Fruit fly (Drosophila melanogaster) whole organism, embryonic: ENCODE measurements around the gene CG31381.

Source experiments
- Atf3 ChIP-seq: fragments of 200-800 bp; sonication (Bioruptor generic); optimal IDR thresholded peaks from 3 replicates; lab custom pipeline; 2016; ENCODE audit warnings: missing biosample characterization, missing genetic modification characterization
- Bgb ChIP-seq: fragments of 200-800 bp; sonication (Bioruptor generic); IDR thresholded peaks from 2 replicates; pipeline ENCODE4 v1.3.6; 2022; ENCODE audit warnings: missing biosample characterization, missing genetic modification characterization; ENCODE audit not compliant: partially characterized antibody
- Blimp-1 ChIP-seq: fragments of 200-800 bp; sonication (Bioruptor generic); optimal IDR thresholded peaks from 3 replicates; lab custom pipeline; 2018; ENCODE audit warnings: missing biosample characterization, missing genetic modification characterization, mild to moderate bottlenecking, moderate library complexity, missing genetic modification reagents
- CG1024 ChIP-seq: fragments of 200-800 bp; sonication (Bioruptor generic); IDR thresholded peaks from 2 replicates; pipeline ENCODE4 v1.3.6; 2022; ENCODE audit warnings: missing biosample characterization, missing genetic modification characterization
- CG11093 ChIP-seq: fragments of 200-800 bp; sonication (Bioruptor generic); IDR thresholded peaks from 3 replicates; pipeline ENCODE4 v1.3.6; 2022; ENCODE audit warnings: missing biosample characterization, missing genetic modification characterization
- CG12236 ChIP-seq: fragments of 200-800 bp; sonication (Bioruptor generic); optimal IDR thresholded peaks from 2 replicates; lab custom pipeline; 2016; ENCODE audit warnings: missing biosample characterization, missing genetic modification characterization
- CG13624 ChIP-seq: fragments of 200-800 bp; sonication (Bioruptor generic); optimal IDR thresholded peaks from 2 replicates; lab custom pipeline; 2016; ENCODE audit warnings: missing biosample characterization, missing genetic modification characterization
- CG14014 ChIP-seq: fragments of 200-800 bp; sonication (Bioruptor generic); IDR thresholded peaks from 2 replicates; pipeline ENCODE4 v1.3.6; 2022; ENCODE audit warnings: missing biosample characterization, missing genetic modification characterization
- CG15011 ChIP-seq: fragments of 200-800 bp; sonication (Bioruptor generic); optimal IDR thresholded peaks from 3 replicates; lab custom pipeline; 2018; ENCODE audit warnings: missing biosample characterization, mild to moderate bottlenecking, missing genetic modification characterization
- CG15514 ChIP-seq: fragments of 200-800 bp; sonication (Bioruptor generic); optimal IDR thresholded peaks from 3 replicates; lab custom pipeline; 2017; ENCODE audit warnings: missing biosample characterization, missing genetic modification characterization, mild to moderate bottlenecking, moderate library complexity, missing genetic modification reagents
- CG17829 ChIP-seq: fragments of 200-800 bp; optimal IDR thresholded peaks from 2 replicates; lab custom pipeline; 2019; ENCODE audit warnings: missing biosample characterization, mild to moderate bottlenecking, missing genetic modification characterization, moderate library complexity
- CG18262 ChIP-seq: fragments of 200-800 bp; optimal IDR thresholded peaks from 3 replicates; lab custom pipeline; 2019; ENCODE audit warnings: missing biosample characterization, mild to moderate bottlenecking, missing genetic modification characterization, moderate library complexity
- CG18476 ChIP-seq: fragments of 200-800 bp; sonication (Bioruptor generic); optimal IDR thresholded peaks from 2 replicates; lab custom pipeline; 2016; ENCODE audit warnings: missing biosample characterization, mild to moderate bottlenecking, missing genetic modification characterization
- CG32772 ChIP-seq: fragments of 200-800 bp; sonication (Bioruptor generic); IDR thresholded peaks from 2 replicates; pipeline ENCODE4 v1.3.6; 2022; ENCODE audit warnings: missing biosample characterization, missing genetic modification characterization
- CG6254 ChIP-seq: fragments of 200-800 bp; sonication (Bioruptor generic); optimal IDR thresholded peaks from 3 replicates; lab custom pipeline; 2017; ENCODE audit warnings: mild to moderate bottlenecking, missing biosample characterization, missing genetic modification reagents, missing genetic modification characterization
- CG6813 ChIP-seq: fragments of 200-800 bp; sonication (Bioruptor generic); optimal IDR thresholded peaks from 2 replicates; lab custom pipeline; 2017; ENCODE audit warnings: missing biosample characterization, missing genetic modification characterization, mild to moderate bottlenecking, moderate library complexity, missing genetic modification reagents
- CG7786 ChIP-seq: fragments of 200-800 bp; sonication (Bioruptor generic); optimal IDR thresholded peaks from 2 replicates; lab custom pipeline; 2016; ENCODE audit warnings: missing biosample characterization, missing genetic modification characterization
- CG8924 ChIP-seq: fragments of 200-800 bp; optimal IDR thresholded peaks from 3 replicates; lab custom pipeline; 2019; ENCODE audit warnings: missing biosample characterization, mild to moderate bottlenecking, missing genetic modification characterization, moderate library complexity
- Dek ChIP-seq: fragments of 200-800 bp; sonication (Bioruptor generic); optimal IDR thresholded peaks from 3 replicates; lab custom pipeline; 2019; ENCODE audit warnings: missing biosample characterization, mild to moderate bottlenecking, missing genetic modification characterization, moderate library complexity
- Dip2 ChIP-seq: fragments of 200-800 bp; sonication (Bioruptor generic); IDR thresholded peaks from 2 replicates; pipeline ENCODE4 v1.3.6; 2022; ENCODE audit warnings: missing biosample characterization, missing genetic modification characterization
- ERR ChIP-seq: fragments of 200-800 bp; sonication (Bioruptor generic); optimal IDR thresholded peaks from 2 replicates; lab custom pipeline; 2016; ENCODE audit warnings: missing biosample characterization, missing genetic modification characterization
- Elba2 ChIP-seq: fragments of 200-800 bp; sonication (Bioruptor generic); optimal IDR thresholded peaks from 3 replicates; lab custom pipeline; 2016; ENCODE audit warnings: missing biosample characterization, missing genetic modification characterization
- Gsc ChIP-seq: fragments of 200-800 bp; sonication (Bioruptor generic); IDR thresholded peaks from 2 replicates; pipeline ENCODE4 v1.3.6; 2022; ENCODE audit warnings: missing biosample characterization, missing genetic modification characterization
- HLH54F ChIP-seq: fragments of 200-800 bp; sonication (Bioruptor generic); optimal IDR thresholded peaks from 3 replicates; lab custom pipeline; 2016; ENCODE audit warnings: missing biosample characterization, missing genetic modification characterization
- Hr51 ChIP-seq, 2 experiments: fragments of 200-800 bp; sonication (Bioruptor generic); optimal IDR thresholded peaks; 2 replicates in 1 of 2; 3 replicates in 1 of 2; lab custom pipeline; 2016 to 2018; ENCODE audit warnings: missing biosample characterization in 2 of 2, missing genetic modification characterization in 2 of 2, mild to moderate bottlenecking in 1 of 2, moderate library complexity in 1 of 2
- Hr78 ChIP-seq, 2 experiments: fragments of 200-800 bp in 1 of 2; fragments of >200 bp in 1 of 2; sonication (Bioruptor generic) in 1 of 2; optimal IDR thresholded peaks; 2 replicates each; lab custom pipeline; 2017 to 2019; ENCODE audit warnings: missing biosample characterization in 2 of 2, missing genetic modification characterization in 2 of 2, mild to moderate bottlenecking in 1 of 2, moderate library complexity in 1 of 2
- Lhr ChIP-seq: fragments of 200-800 bp; sonication (Bioruptor generic); optimal IDR thresholded peaks from 3 replicates; lab custom pipeline; 2017; ENCODE audit warnings: mild to moderate bottlenecking, missing biosample characterization, missing genetic modification reagents, missing genetic modification characterization
- NFAT ChIP-seq: fragments of 200-800 bp; sonication (Bioruptor generic); IDR thresholded peaks from 2 replicates; pipeline ENCODE4 v1.3.6; 2022; ENCODE audit warnings: missing biosample characterization, missing genetic modification characterization
- Pdp1 ChIP-seq, 2 experiments: fragments of 200-800 bp; sonication (Bioruptor generic); optimal IDR thresholded peaks; 3 replicates each; lab custom pipeline; 2016; ENCODE audit warnings: missing biosample characterization in 2 of 2, missing genetic modification characterization in 2 of 2, mild to moderate bottlenecking in 1 of 2, moderate library complexity in 1 of 2
- Sry-δ ChIP-seq: fragments of 200-800 bp; sonication (Bioruptor generic); optimal IDR thresholded peaks from 2 replicates; lab custom pipeline; 2016; ENCODE audit warnings: missing biosample characterization, missing genetic modification characterization
- az2 ChIP-seq: fragments of 200-800 bp; sonication (Bioruptor generic); optimal IDR thresholded peaks from 3 replicates; lab custom pipeline; 2016; ENCODE audit warnings: missing biosample characterization, missing genetic modification characterization
- bab2 ChIP-seq: fragments of 200-800 bp; sonication (Bioruptor generic); optimal IDR thresholded peaks from 2 replicates; lab custom pipeline; 2016; ENCODE audit warnings: missing biosample characterization, missing genetic modification characterization
- bcd ChIP-seq: fragments of 200-800 bp; sonication (Bioruptor generic); optimal IDR thresholded peaks from 2 replicates; lab custom pipeline; 2017; ENCODE audit warnings: missing biosample characterization, mild to moderate bottlenecking, missing genetic modification characterization
- bigmax ChIP-seq: fragments of 200-800 bp; sonication (Bioruptor generic); optimal IDR thresholded peaks from 2 replicates; lab custom pipeline; 2018; ENCODE audit warnings: missing biosample characterization, mild to moderate bottlenecking, missing genetic modification characterization
- chm ChIP-seq: fragments of 200-800 bp; sonication (Bioruptor generic); IDR thresholded peaks from 2 replicates; pipeline ENCODE4 v1.3.6; 2022; ENCODE audit warnings: missing biosample characterization, missing genetic modification characterization
- dimm ChIP-seq: fragments of 200-800 bp; sonication (Bioruptor generic); IDR thresholded peaks from 2 replicates; pipeline ENCODE4 v1.3.6; 2022; ENCODE audit warnings: missing biosample characterization, missing genetic modification characterization
- dm ChIP-seq: fragments of 200-800 bp; sonication (Bioruptor generic); optimal IDR thresholded peaks from 3 replicates; lab custom pipeline; 2016; ENCODE audit warnings: missing biosample characterization, missing genetic modification characterization
- eve ChIP-seq, 2 experiments: fragments of >200 bp; optimal IDR thresholded peaks; 2 replicates each; lab custom pipeline; 2017; ENCODE audit warnings: missing biosample characterization in 2 of 2, missing genetic modification characterization in 2 of 2
- fd96Cb ChIP-seq: fragments of 200-800 bp; sonication (Bioruptor generic); optimal IDR thresholded peaks from 2 replicates; lab custom pipeline; 2018; ENCODE audit warnings: missing biosample characterization, mild to moderate bottlenecking, missing genetic modification characterization, moderate library complexity
- hb ChIP-seq: fragments of 200-800 bp; sonication (Bioruptor generic); IDR thresholded peaks from 3 replicates; pipeline ENCODE4 v1.3.6; 2022; ENCODE audit warnings: missing biosample characterization, missing genetic modification characterization; ENCODE audit not compliant: partially characterized antibody
- luna ChIP-seq: fragments of 200-800 bp; sonication (Bioruptor generic); optimal IDR thresholded peaks from 2 replicates; lab custom pipeline; 2016; ENCODE audit warnings: missing biosample characterization, missing genetic modification characterization
- otp ChIP-seq: fragments of 200-800 bp; sonication (Bioruptor generic); IDR thresholded peaks from 3 replicates; pipeline ENCODE4, ENCODE4 v1.3.6; 2022; ENCODE audit warnings: missing biosample characterization, missing genetic modification characterization
- repo ChIP-seq: fragments of 200-800 bp; sonication (Bioruptor generic); optimal IDR thresholded peaks from 2 replicates; lab custom pipeline; 2016; ENCODE audit warnings: missing biosample characterization, missing genetic modification characterization
- sob ChIP-seq: fragments of 200-800 bp; sonication (Bioruptor generic); IDR thresholded peaks from 2 replicates; pipeline ENCODE4 v1.3.6; 2022; ENCODE audit warnings: missing biosample characterization, missing genetic modification characterization
- ssp ChIP-seq: fragments of 200-800 bp; sonication (Bioruptor generic); IDR thresholded peaks from 2 replicates; pipeline ENCODE4 v1.3.6; 2022; ENCODE audit warnings: missing biosample characterization, missing genetic modification characterization
- tll ChIP-seq, 2 experiments: fragments of 200-800 bp in 1 of 2; fragments of >200 bp in 1 of 2; sonication (Bioruptor generic) in 1 of 2; optimal IDR thresholded peaks; 2 replicates each; lab custom pipeline; 2017 to 2019; ENCODE audit warnings: missing biosample characterization in 2 of 2, missing genetic modification characterization in 2 of 2, mild to moderate bottlenecking in 1 of 2, moderate library complexity in 1 of 2
- trh ChIP-seq: fragments of 200-800 bp; sonication (Bioruptor generic); optimal IDR thresholded peaks from 2 replicates; lab custom pipeline; 2016; ENCODE audit warnings: missing biosample characterization, missing genetic modification characterization
- vfl ChIP-seq: fragments of 200-800 bp; sonication (Bioruptor generic); optimal IDR thresholded peaks from 2 replicates; lab custom pipeline; 2016; ENCODE audit warnings: missing biosample characterization, missing genetic modification characterization

The CG31381 gene

DNA sequence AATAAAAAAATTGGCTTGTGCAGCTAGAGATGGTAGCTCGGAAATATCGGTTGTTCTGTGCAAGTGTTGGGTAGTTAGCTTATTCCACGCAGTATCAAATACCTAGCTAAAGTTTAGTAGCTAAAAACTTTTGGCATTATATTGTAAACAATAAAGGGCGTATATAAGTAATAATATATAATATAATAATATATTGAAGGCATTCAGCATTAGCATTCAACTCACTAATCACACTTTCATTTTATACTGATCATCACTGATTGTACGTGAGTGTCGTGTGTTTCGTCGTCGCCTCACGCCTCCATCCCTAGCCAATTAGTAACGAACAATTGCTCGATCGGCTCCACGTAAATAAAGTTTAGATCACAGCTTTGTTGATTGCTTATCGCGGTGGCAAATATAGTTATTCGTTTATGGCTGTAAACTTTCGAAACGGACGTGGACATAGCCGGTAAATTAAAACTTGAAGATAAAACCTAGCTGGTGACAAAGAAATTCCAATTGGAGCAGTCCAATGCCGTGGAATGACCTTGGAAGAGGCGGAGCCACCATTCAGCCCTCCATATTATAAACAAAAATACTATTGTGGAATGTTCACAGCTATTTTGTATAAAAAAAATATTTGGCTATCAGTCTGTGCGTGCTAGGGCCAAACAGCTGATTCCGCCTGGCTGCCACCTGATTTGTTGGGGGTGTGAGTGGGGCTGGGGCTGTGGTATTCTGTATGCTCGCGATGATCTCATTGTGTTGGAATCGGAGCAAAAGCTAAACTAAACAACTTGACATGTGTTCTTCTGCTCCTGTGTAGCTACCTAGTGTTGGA is 41.2 kb downstream of the CG31381 start, which contains the start of the genes PIG-S, sud1 and CG11168 (continued):
- TF ChIP-seq Dek (tag; lab: Kevin White, UChicago) (peak; percentile 72), Pdp1 (GFP tag; optimal IDR thresholded peaks at IDR 0.05; lab: Kevin White, UChicago) (no peak), az2 (peak; percentile 61), CG17829 (tag; lab: Kevin White, UChicago) (peak; percentile 62), tll (GFP tag; optimal IDR thresholded peaks at IDR 0.05; lab: Kevin White, UChicago) (peak in 1 of 2 experiments; percentile 16), Gsc (GFP tag; lab: Robert Waterston, UW) (no peak), eve (GFP tag; optimal IDR thresholded peaks at IDR 0.05; lab: Kevin White, UChicago) (no peak), CG15514 (GFP tag; lab: Kevin White, UChicago) (peak; percentile 66), trh (GFP tag; lab: Kevin White, UChicago) (no peak), CG6813 (GFP tag; lab: Kevin White, UChicago) (no peak), chm (GFP tag; lab: Robert Waterston, UW) (no peak), ERR (GFP tag; lab: Kevin White, UChicago) (no peak), otp (no peak), luna (GFP tag; lab: Kevin White, UChicago) (no peak), Hr51 (GFP tag; optimal IDR thresholded peaks at IDR 0.05; lab: Kevin White, UChicago) (peak in 1 of 2 experiments; percentile 46), hb (GFP tag; lab: Robert Waterston, UW) (peak; percentile 92), HLH54F (peak; percentile 7), bab2 (no peak), Lhr (peak; percentile 27), CG32772 (GFP tag; lab: Robert Waterston, UW) (peak; percentile 55), Blimp-1 (GFP tag; lab: Kevin White, UChicago) (no peak), CG8924 (tag; lab: Kevin White, UChicago) (peak; percentile 67), CG7786 (no peak), CG1024 (no peak), CG18262 (tag; lab: Kevin White, UChicago) (peak; percentile 64), Atf3 (GFP tag; lab: Kevin White, UChicago) (peak; percentile 29), Elba2 (GFP tag; lab: Kevin White, UChicago) (peak; percentile 41), dm (no peak), bcd (peak; percentile 59), vfl (GFP tag; lab: Kevin White, UChicago) (no peak), CG14014 (GFP tag; lab: Robert Waterston, UW) (peak; percentile 36; the same call in 1 of the 2 replicates), bigmax (GFP tag; lab: Kevin White, UChicago) (no peak), sob (GFP tag; lab: Robert Waterston, UW) (peak; percentile 65; the same call in 1 of the 2 replicates), CG13624 (GFP tag; lab: Kevin White, UChicago) (no peak), Sry-δ (peak; percentile 85), Bgb (GFP tag; lab: Robert Waterston, UW) (peak; percentile 87), fd96Cb (tag; lab: Kevin White, UChicago) (peak; percentile 63), Hr78 (GFP tag; optimal IDR thresholded peaks at IDR 0.05; lab: Kevin White, UChicago) (no peak), NFAT (GFP tag; lab: Robert Waterston, UW) (0 out of 2 replicates have a peak, but pooled peaks have one; percentile 16), CG18476 (GFP tag; lab: Kevin White, UChicago) (peak; percentile 66), CG6254 (GFP tag; lab: Kevin White, UChicago) (no peak), dimm (GFP tag; lab: Robert Waterston, UW) (no peak), ssp (GFP tag; lab: Robert Waterston, UW) (peak; percentile 54; the same call in 1 of the 2 replicates), repo (no peak), CG12236 (no peak), CG11093 (GFP tag; lab: Robert Waterston, UW) (no peak), Dip2 (GFP tag; lab: Robert Waterston, UW) (no peak), CG15011 (GFP tag; lab: Kevin White, UChicago) (no peak)
